Worm (Caenorhabditis elegans): ENCODE measurements around the gene srp-1.

srp-1 gene

DNA sequence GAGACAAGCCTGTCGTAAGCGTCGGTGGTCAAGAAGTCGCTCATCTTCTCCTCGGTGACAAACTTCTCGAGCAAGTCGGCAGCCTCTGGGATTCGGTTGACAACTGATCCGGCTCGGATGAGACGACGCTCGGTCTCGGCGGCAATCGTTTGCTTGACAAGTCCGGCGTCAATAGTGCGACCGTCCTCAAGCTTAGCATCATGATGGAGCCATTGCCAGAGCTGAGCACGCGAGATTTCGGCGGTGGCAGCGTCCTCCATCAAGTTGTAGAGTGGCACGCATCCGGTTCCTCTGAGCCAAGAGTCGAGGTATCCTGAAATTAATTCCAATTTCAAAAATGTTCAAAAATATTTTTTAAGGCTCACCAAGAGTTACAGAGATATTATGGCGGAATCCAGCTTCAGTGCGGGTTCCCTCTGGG is 28.6 kb upstream of the srp-1 start:
- TF ChIP-seq ets-7 (tag; optimal IDR thresholded peaks at IDR 0.05) (no peak), ceh-36 (tag; optimal IDR thresholded peaks at IDR 0.05) (no peak), aly-1 (tag; optimal IDR thresholded peaks at IDR 0.05) (no peak), tbx-37 (GFP tag; conservative IDR thresholded peaks at IDR 0.05) (no peak)

ce11 chrV:724946-725806 is 27.9 kb upstream of the srp-1 start:
- TF ChIP-seq ceh-13 (GFP tag; optimal IDR thresholded peaks at IDR 0.05) (no peak), tbx-11 (GFP tag; IDR thresholded peaks at IDR 0.05) (no peak), pes-1 (GFP tag; IDR thresholded peaks at IDR 0.05) (no peak), hmg-4 (GFP tag; optimal IDR thresholded peaks at IDR 0.05) (no peak), tra-4 (tag; optimal IDR thresholded peaks at IDR 0.05) (no peak), F13C5.2 (tag; optimal IDR thresholded peaks at IDR 0.05) (no peak), hmbx-1 (tag; optimal IDR thresholded peaks at IDR 0.05) (no peak), ama-1 (optimal IDR thresholded peaks at IDR 0.05) (no peak), hnd-1 (tag; optimal IDR thresholded peaks at IDR 0.05) (no peak)

- TF ChIP-seq aly-1 (tag; optimal IDR thresholded peaks at IDR 0.05) (peak; percentile 12), sea-1 (GFP tag; conservative IDR thresholded peaks at IDR 0.05) (no peak)
Observed at ce11 chrV:725807-726572, 27.1 kb upstream of the srp-1 start.

DNA sequence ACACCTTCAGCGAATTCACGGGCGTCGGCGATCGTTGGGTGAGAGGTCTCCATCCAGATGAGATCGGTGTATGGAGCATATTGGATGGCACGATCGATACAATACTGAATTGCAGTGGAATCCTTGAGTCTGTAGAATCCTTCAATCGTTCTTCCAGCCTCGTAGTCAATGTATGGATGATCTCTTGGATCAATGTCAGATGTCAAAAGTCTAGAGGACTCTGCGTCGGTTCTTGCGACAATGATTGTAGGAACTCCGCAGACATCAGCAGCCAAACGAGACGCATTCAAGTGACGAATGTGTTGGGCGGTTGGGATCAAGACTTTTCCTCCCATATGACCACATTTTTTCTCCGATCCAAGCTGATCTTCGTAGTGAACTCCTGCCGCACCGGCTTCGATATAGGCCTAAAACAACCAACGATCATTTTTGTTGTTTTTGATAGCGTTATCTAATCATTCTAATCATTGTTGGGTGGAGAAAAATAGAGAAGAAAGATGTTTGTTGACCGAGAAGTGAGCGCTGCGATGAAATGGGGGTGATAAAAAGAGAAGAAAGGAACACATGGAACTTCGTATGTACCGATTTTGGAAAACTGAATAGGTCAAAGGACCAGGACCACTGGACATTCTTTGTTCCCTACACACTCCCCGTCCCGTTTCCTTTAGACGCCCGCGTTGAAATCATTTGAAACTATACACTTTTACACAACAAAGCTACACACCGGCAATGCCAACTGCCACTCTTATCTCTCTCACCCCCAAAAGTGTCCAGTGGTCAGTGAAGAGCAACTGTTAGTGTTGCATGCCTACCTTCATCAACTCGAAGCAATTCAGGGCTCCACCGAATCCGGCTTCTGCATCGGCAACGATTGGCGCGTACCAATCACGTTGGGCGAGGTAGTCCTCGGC is 26.3 kb upstream of the srp-1 start:
- TF ChIP-seq hmbx-1 (tag; optimal IDR thresholded peaks at IDR 0.05) (no peak), hnd-1 (tag; optimal IDR thresholded peaks at IDR 0.05) (no peak), sea-1 (GFP tag; conservative IDR thresholded peaks at IDR 0.05) (no peak), tbx-11 (GFP tag; IDR thresholded peaks at IDR 0.05) (no peak), B0310.2 (tag; optimal IDR thresholded peaks at IDR 0.05) (no peak), scrt-1 (GFP tag; IDR thresholded peaks at IDR 0.05) (no peak), ceh-36 (tag; optimal IDR thresholded peaks at IDR 0.05) (no peak), ama-1 (optimal IDR thresholded peaks at IDR 0.05) (no peak), pes-1 (GFP tag; IDR thresholded peaks at IDR 0.05) (no peak), ets-7 (tag; optimal IDR thresholded peaks at IDR 0.05) (no peak), hmg-4 (GFP tag; optimal IDR thresholded peaks at IDR 0.05) (no peak), tra-4 (tag; optimal IDR thresholded peaks at IDR 0.05) (no peak), flt-1 (GFP tag; IDR thresholded peaks at IDR 0.05) (no peak), ceh-13 (GFP tag; optimal IDR thresholded peaks at IDR 0.05) (no peak), F13C5.2 (tag; optimal IDR thresholded peaks at IDR 0.05) (no peak), tbx-37 (GFP tag; conservative IDR thresholded peaks at IDR 0.05) (no peak), aly-1 (tag; optimal IDR thresholded peaks at IDR 0.05) (no peak)

DNA sequence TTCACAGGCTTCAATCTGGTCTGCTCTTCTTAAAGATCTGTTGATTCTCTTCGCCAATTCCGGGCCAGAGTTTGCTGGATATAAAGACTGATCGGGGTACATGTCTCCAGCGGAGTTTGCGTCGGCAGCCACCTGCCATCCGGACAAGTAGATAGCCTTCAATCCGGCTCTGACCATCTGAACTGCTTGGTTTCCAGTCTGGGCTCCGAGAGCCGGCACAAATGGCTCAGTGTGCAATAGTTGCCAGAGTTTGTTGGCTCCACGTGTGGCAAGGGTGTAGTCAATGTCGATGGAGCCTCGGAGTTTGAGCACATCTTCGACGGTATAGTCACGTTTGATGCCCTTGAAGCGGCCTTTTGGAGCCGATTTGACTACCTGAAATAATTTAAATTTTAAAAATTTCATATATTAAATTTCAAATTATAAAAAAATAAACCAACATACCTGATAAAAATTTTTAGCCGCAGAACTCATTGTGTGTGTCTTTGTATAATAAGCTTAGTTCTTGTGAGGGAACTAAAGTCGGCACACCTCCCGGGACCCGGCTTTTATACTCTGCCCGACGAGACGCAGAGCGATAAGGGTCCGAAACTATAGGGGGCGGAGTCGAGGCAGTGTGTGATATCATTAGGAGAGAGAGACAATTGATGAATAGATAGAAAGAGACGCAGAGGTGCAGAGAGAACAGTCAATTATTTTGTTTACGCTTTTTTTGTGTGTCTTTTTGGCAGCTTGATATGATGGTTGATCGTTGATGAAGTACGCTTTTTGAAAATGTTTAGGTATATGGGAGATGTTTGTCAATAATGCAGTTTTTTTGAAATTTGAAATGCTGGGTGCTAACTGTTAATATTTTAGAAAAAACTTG is 25.4 kb upstream of the srp-1 start, which contains the start of the genes icl-1 and srh-2:
icl-1 (minus strand) TSS at position 521 of the 868 bp plus-strand sequence.
srh-2 (plus strand) TSS at position 818 of the 868 bp plus-strand sequence.
- TF ChIP-seq ceh-13 (GFP tag; optimal IDR thresholded peaks at IDR 0.05) (no peak), tbx-37 (GFP tag; conservative IDR thresholded peaks at IDR 0.05) (no peak), ama-1 (optimal IDR thresholded peaks at IDR 0.05) (no peak), hmg-4 (GFP tag; optimal IDR thresholded peaks at IDR 0.05) (no peak), hnd-1 (tag; optimal IDR thresholded peaks at IDR 0.05) (no peak), tra-4 (tag; optimal IDR thresholded peaks at IDR 0.05) (no peak), tbx-11 (GFP tag; IDR thresholded peaks at IDR 0.05) (no peak), pes-1 (GFP tag; IDR thresholded peaks at IDR 0.05) (no peak), scrt-1 (GFP tag; IDR thresholded peaks at IDR 0.05) (no peak), ets-7 (tag; optimal IDR thresholded peaks at IDR 0.05) (no peak), aly-1 (tag; optimal IDR thresholded peaks at IDR 0.05) (no peak), sea-1 (GFP tag; conservative IDR thresholded peaks at IDR 0.05) (no peak)

DNA sequence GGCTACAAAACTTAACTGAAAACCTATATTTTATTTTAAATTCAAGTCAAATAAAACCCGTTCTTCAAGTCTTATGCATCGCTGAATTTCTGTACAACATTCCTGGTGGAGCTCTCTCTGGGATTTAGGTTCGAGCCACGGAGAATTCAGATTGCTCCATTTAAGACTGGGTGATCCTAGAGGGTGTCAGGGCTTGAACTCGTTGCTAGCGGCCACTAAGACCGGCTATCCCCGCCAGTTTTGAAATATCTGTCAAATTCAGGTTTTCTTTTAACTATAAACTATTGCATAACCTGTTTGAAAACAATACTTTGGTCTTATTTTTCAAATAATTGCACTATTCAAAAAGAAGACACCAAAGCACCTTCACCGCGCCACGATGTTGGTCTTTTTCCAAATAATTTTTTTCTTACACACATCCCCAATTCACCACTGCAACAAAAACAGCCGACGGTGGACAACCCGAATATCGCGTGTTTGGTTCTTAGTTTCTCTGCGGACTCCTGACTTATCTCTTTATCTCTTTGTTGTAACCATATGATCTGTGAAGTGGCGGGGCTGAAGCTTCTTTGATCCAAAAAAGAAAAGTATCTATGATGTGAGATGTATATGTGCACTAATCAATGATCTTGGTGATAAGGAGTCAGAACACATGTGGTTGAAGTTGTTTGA is 24.1 kb upstream of the srp-1 start:
- TF ChIP-seq F13C5.2 (tag; optimal IDR thresholded peaks at IDR 0.05), result no peak
- TF ChIP-seq ceh-13 (GFP tag; optimal IDR thresholded peaks at IDR 0.05), result no peak
- TF ChIP-seq sea-1 (GFP tag; conservative IDR thresholded peaks at IDR 0.05), result no peak
- TF ChIP-seq hnd-1 (tag; optimal IDR thresholded peaks at IDR 0.05), result no peak
- no peak for TF ChIP-seq ceh-36 (tag; optimal IDR thresholded peaks at IDR 0.05)
- no peak for TF ChIP-seq pes-1 (GFP tag; IDR thresholded peaks at IDR 0.05)
- TF ChIP-seq scrt-1 (GFP tag; IDR thresholded peaks at IDR 0.05), result no peak
- TF ChIP-seq ama-1 (optimal IDR thresholded peaks at IDR 0.05), result no peak
- no peak for TF ChIP-seq flt-1 (GFP tag; IDR thresholded peaks at IDR 0.05)
- no peak for TF ChIP-seq tbx-37 (GFP tag; conservative IDR thresholded peaks at IDR 0.05)
- TF ChIP-seq aly-1 (tag; optimal IDR thresholded peaks at IDR 0.05), result no peak
- no peak for TF ChIP-seq ets-7 (tag; optimal IDR thresholded peaks at IDR 0.05)
